Fruit fly (Drosophila melanogaster): ENCODE data around the gene Ccp84Ab.
A peak's percentile ranks its signal among the peaks of the same experiment; 100 is the strongest.

Ccp84Ab gene

DNA sequence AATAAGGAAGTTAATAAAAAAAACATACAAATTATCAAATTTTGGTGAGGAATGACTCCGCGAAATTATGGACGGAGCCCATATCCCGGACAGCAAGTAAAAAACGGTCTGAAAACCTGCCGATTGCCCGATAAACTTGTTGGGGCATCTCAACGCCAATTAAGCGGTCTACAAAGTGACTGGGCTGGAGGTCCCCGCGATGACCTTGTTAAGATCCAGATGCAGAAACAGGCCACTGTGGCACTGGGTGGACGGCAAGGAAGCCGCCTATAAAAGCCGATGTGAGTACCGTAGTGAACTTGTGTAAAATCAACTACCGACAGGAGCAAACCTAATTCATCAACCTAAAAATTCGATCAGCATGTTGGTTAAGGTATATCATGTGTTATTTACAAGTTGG lies 18.5 kb downstream of the Ccp84Ab start, which contains the start of gene Edg84A:
Edg84A (plus strand) TSS at position 301 of the 400 bp plus-strand sequence.
- TF ChIP-seq CG3407 (GFP tag; optimal IDR thresholded peaks at IDR 0.05) (no peak), ranshi (GFP tag; IDR thresholded peaks at IDR 0.05) (no peak), B-H1 (GFP tag; IDR thresholded peaks at IDR 0.05) (no peak), trem (tag; optimal IDR thresholded peaks at IDR 0.05) (no peak), salm (tag; optimal IDR thresholded peaks at IDR 0.05) (no peak), CG17359 (tag; optimal IDR thresholded peaks at IDR 0.05) (no peak), her (GFP tag; optimal IDR thresholded peaks at IDR 0.05) (no peak)

- TF ChIP-seq Dip2 (GFP tag; IDR thresholded peaks at IDR 0.05) = peak; percentile 89
- TF ChIP-seq kah (GFP tag; optimal IDR thresholded peaks at IDR 0.05) = peak; percentile 88
- peak; percentile 83; the same call in 2 of the 3 replicates for TF ChIP-seq CG2199 (GFP tag; IDR thresholded peaks at IDR 0.05)
- no peak for TF ChIP-seq CG9797 (GFP tag; optimal IDR thresholded peaks at IDR 0.05)
- TF ChIP-seq fu2 (GFP tag; optimal IDR thresholded peaks at IDR 0.05) = no peak
- peak; percentile 95 for TF ChIP-seq CTCF (GFP tag; optimal IDR thresholded peaks at IDR 0.05)
- peak; percentile 81 for TF ChIP-seq Blimp-1 (GFP tag; optimal IDR thresholded peaks at IDR 0.05)
- TF ChIP-seq Jarid2 (GFP tag; optimal IDR thresholded peaks at IDR 0.05) = peak; percentile 2
These were observed 19.0 kb downstream of the Ccp84Ab start for dm6 chr3R:6683671-6684070.

DNA sequence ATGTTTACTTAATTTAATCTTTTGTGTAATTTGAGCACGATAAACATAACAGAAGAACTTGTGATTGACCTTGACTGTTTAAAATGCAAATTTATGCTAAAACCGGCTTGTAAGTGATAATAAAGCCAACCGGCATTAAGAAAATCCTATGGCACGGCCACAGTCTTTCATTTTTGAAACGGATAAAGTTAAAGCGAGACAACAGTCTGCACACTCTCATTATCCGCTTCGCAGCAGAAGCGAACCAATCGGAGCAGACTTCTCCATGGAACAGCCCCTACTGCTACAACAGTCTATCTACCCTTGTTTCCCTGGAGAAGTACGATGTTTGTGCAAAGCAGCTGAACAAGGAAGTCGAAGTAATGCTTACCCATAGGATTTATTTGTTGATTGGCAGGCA lies 19.5 kb downstream of the Ccp84Ab start:
- TF ChIP-seq jing (GFP tag; optimal IDR thresholded peaks at IDR 0.05) (peak; percentile 27), CG10321 (GFP tag; IDR thresholded peaks at IDR 0.05) (peak; percentile 94), CG9817 (tag; optimal IDR thresholded peaks at IDR 0.05) (no peak), lmd (GFP tag; IDR thresholded peaks at IDR 0.05) (no peak), esg (GFP tag; conservative IDR thresholded peaks at IDR 0.05) (no peak), Nf-YA (GFP tag; IDR thresholded peaks at IDR 0.05) (peak; percentile 91), Doc3 (GFP tag; IDR thresholded peaks at IDR 0.05; ENCODE audit: partially characterized antibody) (no peak), CG11093 (GFP tag; IDR thresholded peaks at IDR 0.05) (no peak), Atf-2 (GFP tag; optimal IDR thresholded peaks at IDR 0.05) (no peak), Nf-YB (GFP tag; optimal IDR thresholded peaks at IDR 0.05) (peak; percentile 99), chif (GFP tag; optimal IDR thresholded peaks at IDR 0.05) (no peak), seq (GFP tag; IDR thresholded peaks at IDR 0.05) (peak; percentile 52; the same call in 1 of the 2 replicates), CG7839 (tag; optimal IDR thresholded peaks at IDR 0.05) (no peak), CG12071 (GFP tag; optimal IDR thresholded peaks at IDR 0.05) (no peak), CG6813 (GFP tag; optimal IDR thresholded peaks at IDR 0.05) (no peak), ab (GFP tag; optimal IDR thresholded peaks at IDR 0.05) (no peak), CG32532 (GFP tag; IDR thresholded peaks at IDR 0.05) (no peak), NC2β (GFP tag; optimal IDR thresholded peaks at IDR 0.05) (no peak), HLH54F (GFP tag; optimal IDR thresholded peaks at IDR 0.05) (no peak), CG13424 (tag; optimal IDR thresholded peaks at IDR 0.05) (no peak), pnt (GFP tag; optimal IDR thresholded peaks at IDR 0.05) (no peak), Nf-YC (tag; optimal IDR thresholded peaks at IDR 0.05) (peak; percentile 98), Jarid2 (GFP tag; optimal IDR thresholded peaks at IDR 0.05) (peak; percentile 52), CG10959 (GFP tag; IDR thresholded peaks at IDR 0.05) (no peak), CG4730 (GFP tag; IDR thresholded peaks at IDR 0.05) (no peak), CG1832 (GFP tag; optimal IDR thresholded peaks at IDR 0.05) (peak; percentile 60), CG17359 (tag; optimal IDR thresholded peaks at IDR 0.05) (no peak), CG34422 (GFP tag; IDR thresholded peaks at IDR 0.05) (no peak), sens (GFP tag) (no peak), CG17186 (GFP tag; optimal IDR thresholded peaks at IDR 0.05) (no peak), CG15479 (GFP tag; optimal IDR thresholded peaks at IDR 0.05) (peak; percentile 69), CG15696 (tag; optimal IDR thresholded peaks at IDR 0.05) (no peak), gsb-n (tag; optimal IDR thresholded peaks at IDR 0.05) (no peak), pros (GFP tag; optimal IDR thresholded peaks at IDR 0.05) (peak; percentile 3), CG17912 (GFP tag; optimal IDR thresholded peaks at IDR 0.05) (no peak), Deaf1 (tag; optimal IDR thresholded peaks at IDR 0.05) (peak; percentile 37)

All from whole organism, embryonic.